Fruit fly (Drosophila melanogaster) whole organism, prepupa: Measurements from ENCODE around the gene Vm26Ac.

ENCODE experiments used
- Blimp-1 ChIP-seq: fragments of 200-800 bp; sonication (Bioruptor generic); optimal IDR thresholded peaks from 3 replicates; lab custom pipeline; 2017; ENCODE audit warnings: missing biosample characterization, missing genetic modification characterization, mild to moderate bottlenecking, moderate library complexity, missing genetic modification reagents
- CG15336 ChIP-seq: fragments of 200-800 bp; sonication (Bioruptor generic); IDR thresholded peaks from 2 replicates; pipeline ENCODE4 v1.3.6; 2022; ENCODE audit warnings: missing biosample characterization, missing genetic modification characterization
- CG32006 ChIP-seq: fragments of 200-800 bp; sonication (Bioruptor generic); optimal IDR thresholded peaks from 3 replicates; lab custom pipeline; 2017; ENCODE audit warnings: missing biosample characterization, mild to moderate bottlenecking, missing genetic modification characterization
- CG6276 ChIP-seq: fragments of 200-800 bp; sonication (Bioruptor generic); optimal IDR thresholded peaks from 2 replicates; lab custom pipeline; 2017; ENCODE audit warnings: missing biosample characterization, mild to moderate bottlenecking, missing genetic modification characterization
- OdsH ChIP-seq: fragments of 200-800 bp; sonication (Bioruptor generic); optimal IDR thresholded peaks from 3 replicates; lab custom pipeline; 2016; ENCODE audit warnings: missing biosample characterization, missing genetic modification characterization
- dac ChIP-seq: fragments of 200-800 bp; sonication (Bioruptor generic); optimal IDR thresholded peaks from 2 replicates; lab custom pipeline; 2017; ENCODE audit warnings: missing biosample characterization, mild to moderate bottlenecking, missing genetic modification characterization
- fkh ChIP-seq: fragments of 200-800 bp; sonication (Bioruptor generic); optimal IDR thresholded peaks from 3 replicates; lab custom pipeline; 2017; ENCODE audit warnings: missing biosample characterization, mild to moderate bottlenecking, missing genetic modification characterization, moderate library complexity
- net ChIP-seq: fragments of 200-800 bp; sonication (Bioruptor generic); optimal IDR thresholded peaks from 3 replicates; lab custom pipeline; 2016; ENCODE audit warnings: missing biosample characterization, missing genetic modification characterization
- salr ChIP-seq, 2 experiments: fragments of 200-800 bp; sonication (Bioruptor generic); optimal IDR thresholded peaks; 3 replicates each; lab custom pipeline; 2016 to 2018; ENCODE audit warnings: missing biosample characterization in 2 of 2, missing genetic modification characterization in 2 of 2, mild to moderate bottlenecking in 1 of 2
- spab ChIP-seq: fragments of 200-800 bp; sonication (Bioruptor generic); optimal IDR thresholded peaks from 2 replicates; lab custom pipeline; 2017; ENCODE audit warnings: missing biosample characterization, mild to moderate bottlenecking, missing genetic modification characterization, missing genetic modification reagents

DNA sequence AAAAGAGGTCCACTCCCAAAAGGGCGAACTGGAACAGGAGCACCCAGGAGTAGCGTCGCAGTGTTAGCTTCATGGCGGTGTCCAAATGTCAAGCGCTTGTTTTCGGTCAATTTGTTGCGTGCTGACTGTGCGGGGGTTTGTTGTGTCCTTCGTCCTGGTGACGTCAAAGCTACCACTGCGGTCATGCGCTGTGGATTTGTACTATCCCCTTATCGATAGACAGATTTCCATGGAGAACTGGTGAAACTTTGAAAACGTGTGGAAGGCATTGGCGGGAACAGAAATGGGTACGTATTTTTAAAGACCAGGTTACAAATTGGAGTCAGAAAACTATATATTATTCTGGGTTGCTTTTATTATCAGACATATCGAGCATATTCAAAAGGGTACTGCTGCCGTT, 2.3 kb downstream of the Vm26Ac start, which contains the start of gene CG13999:
- TF ChIP-seq Blimp-1 (GFP tag; lab: Kevin White, UChicago) (no peak), fkh (GFP tag; lab: Kevin White, UChicago) (no peak), net (GFP tag; lab: Kevin White, UChicago) (no peak), OdsH (GFP tag; lab: Kevin White, UChicago) (no peak), CG15336 (GFP tag; lab: Robert Waterston, UW) (no peak), CG32006 (GFP tag; lab: Kevin White, UChicago) (no peak), spab (no peak), salr (GFP tag; optimal IDR thresholded peaks at IDR 0.05; lab: Kevin White, UChicago) (no peak), dac (GFP tag; lab: Kevin White, UChicago) (no peak), CG6276 (no peak)
